Worm (Caenorhabditis elegans) whole organism, L2 larva: ENCODE results near the gene F52C6.3.
A peak's percentile ranks its signal among the peaks of the same experiment; 100 is the strongest.

Source experiments
- C34F6.9 ChIP-seq: fragments of 150-350 bp; optimal IDR thresholded peaks from 2 replicates; lab custom pipeline; 2014; ENCODE audit warnings: missing biosample characterization, missing genetic modification characterization
- R02D3.7 ChIP-seq: fragments of 150-350 bp; optimal IDR thresholded peaks from 2 replicates; lab custom pipeline; 2014; ENCODE audit warnings: missing biosample characterization, missing genetic modification characterization
- Y55F3AM.14 ChIP-seq: fragments of 200-800 bp; sonication (Bioruptor generic); optimal IDR thresholded peaks from 2 replicates; lab custom pipeline; 2018; ENCODE audit warnings: mild to moderate bottlenecking, missing genetic modification characterization, missing compliant biosample characterization
- ZK546.5 ChIP-seq: sonication (generic microtip); optimal IDR thresholded peaks from 2 replicates; lab custom pipeline; 2017; ENCODE audit warnings: missing biosample characterization, missing genetic modification characterization
- aly-2 ChIP-seq: fragments of 150-350 bp; optimal IDR thresholded peaks from 2 replicates; lab custom pipeline; 2014; ENCODE audit warnings: missing biosample characterization, missing genetic modification characterization
- ama-1 ChIP-seq: fragments of 150-350 bp; optimal IDR thresholded peaks from 2 replicates; lab custom pipeline; 2018; ENCODE audit warnings: inconsistent platforms
- blmp-1 ChIP-seq: sonication (generic microtip); optimal IDR thresholded peaks from 2 replicates; lab custom pipeline; 2017; ENCODE audit warnings: missing genetic modification characterization, mild to moderate bottlenecking, missing compliant biosample characterization, antibody characterized with exemption, moderate library complexity; ENCODE audit not compliant: insufficient read depth
- ceh-16 ChIP-seq: fragments of 150-350 bp; optimal IDR thresholded peaks from 2 replicates; lab custom pipeline; 2014; ENCODE audit warnings: missing biosample characterization, missing genetic modification characterization
- ceh-82 ChIP-seq: fragments of 150-350 bp; optimal IDR thresholded peaks from 2 replicates; lab custom pipeline; 2014; ENCODE audit warnings: missing biosample characterization, missing genetic modification characterization
- crh-2 ChIP-seq: sonication (generic microtip); optimal IDR thresholded peaks from 2 replicates; lab custom pipeline; 2017; ENCODE audit warnings: missing biosample characterization, missing genetic modification characterization
- dmd-4 ChIP-seq: sonication (generic microtip); optimal IDR thresholded peaks from 2 replicates; lab custom pipeline; 2017; ENCODE audit warnings: missing biosample characterization, missing genetic modification characterization
- egl-27 ChIP-seq: sonication (generic microtip); optimal IDR thresholded peaks from 3 replicates; lab custom pipeline; 2017; ENCODE audit warnings: missing biosample characterization, missing genetic modification reagents, missing genetic modification characterization
- elt-1 ChIP-seq: fragments of 150-350 bp; optimal IDR thresholded peaks from 2 replicates; lab custom pipeline; 2014; ENCODE audit warnings: missing biosample characterization, missing genetic modification characterization
- fos-1 ChIP-seq: fragments of 150-350 bp; optimal IDR thresholded peaks from 2 replicates; lab custom pipeline; 2014; ENCODE audit warnings: missing biosample characterization, missing genetic modification characterization
- gmeb-1 ChIP-seq: fragments of 150-350 bp; optimal IDR thresholded peaks from 2 replicates; lab custom pipeline; 2014; ENCODE audit warnings: missing biosample characterization, missing genetic modification characterization
- lin-13 ChIP-seq: fragments of 150-350 bp; optimal IDR thresholded peaks from 2 replicates; lab custom pipeline; 2014; ENCODE audit warnings: missing biosample characterization, missing genetic modification reagents, missing genetic modification characterization
- lin-39 ChIP-seq: fragments of 150-350 bp; optimal IDR thresholded peaks from 2 replicates; lab custom pipeline; 2014; ENCODE audit warnings: missing biosample characterization, missing genetic modification reagents, missing genetic modification characterization
- lsy-2 ChIP-seq, 2 experiments: fragments of 150-350 bp in 1 of 2; sonication (generic microtip) in 1 of 2; optimal IDR thresholded peaks; 2 replicates each; lab custom pipeline; 2014 to 2017; ENCODE audit warnings: missing biosample characterization in 2 of 2, missing genetic modification characterization in 2 of 2
- mab-5 ChIP-seq: fragments of 150-350 bp; optimal IDR thresholded peaks from 2 replicates; lab custom pipeline; 2014; ENCODE audit warnings: missing biosample characterization, missing genetic modification characterization
- mbf-1 ChIP-seq: sonication (generic microtip); optimal IDR thresholded peaks from 2 replicates; lab custom pipeline; 2017; ENCODE audit warnings: missing biosample characterization, missing genetic modification characterization
- mdl-1 ChIP-seq, 2 experiments: fragments of 150-350 bp in 1 of 2; sonication (generic microtip) in 1 of 2; optimal IDR thresholded peaks; 2 replicates each; lab custom pipeline; 2017; ENCODE audit warnings: missing biosample characterization in 2 of 2, missing genetic modification characterization in 2 of 2
- nhr-10 ChIP-seq: sonication (generic microtip); optimal IDR thresholded peaks from 2 replicates; lab custom pipeline; 2017; ENCODE audit warnings: missing biosample characterization, missing genetic modification characterization
- nhr-11 ChIP-seq: fragments of 150-350 bp; optimal IDR thresholded peaks from 2 replicates; lab custom pipeline; 2014; ENCODE audit warnings: missing biosample characterization, missing genetic modification characterization
- nhr-129 ChIP-seq: fragments of 150-350 bp; optimal IDR thresholded peaks from 2 replicates; lab custom pipeline; 2014; ENCODE audit warnings: missing biosample characterization, missing genetic modification characterization
- nhr-21 ChIP-seq: fragments of 150-350 bp; optimal IDR thresholded peaks from 2 replicates; lab custom pipeline; 2014; ENCODE audit warnings: missing biosample characterization, missing genetic modification characterization
- nhr-23 ChIP-seq: fragments of 150-350 bp; optimal IDR thresholded peaks from 2 replicates; lab custom pipeline; 2014; ENCODE audit warnings: missing biosample characterization, missing genetic modification reagents, missing genetic modification characterization
- nhr-6 ChIP-seq: fragments of 150-350 bp; optimal IDR thresholded peaks from 2 replicates; lab custom pipeline; 2014; ENCODE audit warnings: missing biosample characterization, missing genetic modification characterization
- nhr-77 ChIP-seq: fragments of 150-350 bp; optimal IDR thresholded peaks from 2 replicates; lab custom pipeline; 2014; ENCODE audit warnings: missing biosample characterization, missing genetic modification characterization
- peb-1 ChIP-seq: fragments of 150-350 bp; optimal IDR thresholded peaks from 2 replicates; lab custom pipeline; 2014; ENCODE audit warnings: missing biosample characterization, missing genetic modification characterization
- sem-4 ChIP-seq: fragments of 150-350 bp; optimal IDR thresholded peaks from 2 replicates; lab custom pipeline; 2014; ENCODE audit warnings: missing biosample characterization, missing genetic modification reagents, missing genetic modification characterization
- sma-3 ChIP-seq: sonication (generic microtip); optimal IDR thresholded peaks from 2 replicates; lab custom pipeline; 2016; ENCODE audit warnings: missing genetic modification reagents, missing genetic modification characterization, missing compliant biosample characterization
- sma-9 ChIP-seq, 2 experiments: fragments of 150-350 bp in 1 of 2; sonication (generic microtip) in 1 of 2; optimal IDR thresholded peaks; 2 replicates each; lab custom pipeline; 2014 to 2016; ENCODE audit warnings: missing genetic modification characterization in 2 of 2, mild to moderate bottlenecking in 1 of 2, missing biosample characterization in 1 of 2, missing compliant biosample characterization in 1 of 2, missing genetic modification reagents in 1 of 2, moderate library complexity in 1 of 2
- snpc-4 ChIP-seq: fragments of 150-350 bp; optimal IDR thresholded peaks from 2 replicates; lab custom pipeline; 2014; ENCODE audit warnings: missing biosample characterization, missing genetic modification characterization
- unc-39 ChIP-seq: fragments of 150-350 bp; optimal IDR thresholded peaks from 2 replicates; lab custom pipeline; 2014; ENCODE audit warnings: missing biosample characterization, missing genetic modification characterization
- zag-1 ChIP-seq: fragments of 150-350 bp; optimal IDR thresholded peaks from 2 replicates; lab custom pipeline; 2014; ENCODE audit warnings: missing biosample characterization, missing genetic modification characterization
- ztf-1 ChIP-seq: fragments of 200-800 bp; sonication (Bioruptor generic); conservative IDR thresholded peaks from 2 replicates; pipeline ENCODE4 v1.3.6; 2022; ENCODE audit warnings: missing genetic modification characterization, missing compliant biosample characterization
- ztf-11 ChIP-seq: sonication (generic microtip); optimal IDR thresholded peaks from 2 replicates; lab custom pipeline; 2017; ENCODE audit warnings: missing biosample characterization, missing genetic modification characterization

Gene F52C6.3

ce11 chrII:1895278-1895677 is 29.3 kb upstream of the F52C6.3 start, which contains the start of gene C46F9.5:
C46F9.5 (plus strand) TSS chrII:1895578.
- TF ChIP-seq nhr-129 (tag; lab: Kevin White, UChicago) (no peak), nhr-10 (tag; lab: Kevin White, UChicago) (no peak), C34F6.9 (no peak), crh-2 (tag; lab: Kevin White, UChicago) (no peak), nhr-23 (tag; lab: Kevin White, UChicago) (no peak)

ce11 chrII:1895762-1896161 is 28.8 kb upstream of the F52C6.3 start, which contains the start of gene math-25:
math-25 (plus strand) TSS chrII:1896062.
- TF ChIP-seq fos-1 (tag; lab: Kevin White, UChicago) (no peak), nhr-77 (tag; lab: Kevin White, UChicago) (no peak), nhr-11 (no peak), lin-13 (no peak), mbf-1 (tag; lab: Kevin White, UChicago) (no peak), R02D3.7 (tag; lab: Kevin White, UChicago) (no peak), gmeb-1 (no peak), lsy-2 (tag; optimal IDR thresholded peaks at IDR 0.05; lab: Kevin White, UChicago) (no peak), lin-39 (tag; lab: Kevin White, UChicago) (no peak), mab-5 (tag; lab: Kevin White, UChicago) (no peak), sma-3 (no peak), unc-39 (no peak), nhr-23 (tag; lab: Kevin White, UChicago) (no peak), ceh-16 (no peak), snpc-4 (no peak), crh-2 (tag; lab: Kevin White, UChicago) (no peak), zag-1 (tag; lab: Kevin White, UChicago) (no peak), ztf-11 (tag; lab: Kevin White, UChicago) (no peak), elt-1 (tag; lab: Kevin White, UChicago) (no peak)

- no peak for TF ChIP-seq elt-1 (tag; lab: Kevin White, UChicago)
- TF ChIP-seq lsy-2 (tag; optimal IDR thresholded peaks at IDR 0.05; lab: Kevin White, UChicago) = no peak
- TF ChIP-seq fos-1 (tag; lab: Kevin White, UChicago) = peak; percentile 9
- TF ChIP-seq, all 48 proteins: peak for 1
These were observed 26.6 kb upstream of the F52C6.3 start, which contains the start of gene C46F9.6 for ce11 chrII:1897936-1898335. C46F9.6 (plus strand) TSS chrII:1898236.

DNA sequence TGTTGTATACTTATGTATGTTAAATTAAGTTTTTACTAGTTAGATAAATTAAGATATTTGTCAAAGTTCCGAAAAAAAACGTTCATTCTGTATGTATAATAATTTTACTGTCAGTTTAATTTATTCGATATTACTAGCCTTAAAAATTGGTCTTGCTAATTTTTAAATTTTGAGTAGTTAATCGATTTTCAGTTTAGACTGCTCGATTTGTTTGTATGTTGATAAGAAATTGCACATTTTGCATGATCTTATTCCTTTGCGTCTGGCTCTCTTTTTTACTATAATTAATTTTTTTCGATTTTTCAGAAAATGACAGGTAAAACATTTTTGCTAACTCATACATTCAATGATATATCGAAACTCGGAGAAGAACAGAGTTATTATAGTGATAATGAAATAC is 24.6 kb upstream of the F52C6.3 start, which contains the start of gene math-24:
TSS of gene math-24 (plus strand) at position 301 of the 400 bp plus-strand sequence.
- TF ChIP-seq gmeb-1 = no peak
- no peak for TF ChIP-seq egl-27
- no peak for TF ChIP-seq nhr-21 (tag; lab: Kevin White, UChicago)
- TF ChIP-seq sma-3 = no peak
- TF ChIP-seq nhr-6 (tag; lab: Kevin White, UChicago) = no peak
- no peak for TF ChIP-seq sem-4
- TF ChIP-seq aly-2 (tag; lab: Kevin White, UChicago) = no peak
- TF ChIP-seq nhr-129 (tag; lab: Kevin White, UChicago) = no peak
- no peak for TF ChIP-seq ztf-1 (GFP tag; lab: Robert Waterston, UW)
- TF ChIP-seq peb-1 (tag; lab: Kevin White, UChicago) = no peak
- no peak for TF ChIP-seq blmp-1 (tag; lab: Kevin White, UChicago)
- TF ChIP-seq elt-1 (tag; lab: Kevin White, UChicago) = no peak
- TF ChIP-seq nhr-77 (tag; lab: Kevin White, UChicago) = no peak
- no peak for TF ChIP-seq nhr-23 (tag; lab: Kevin White, UChicago)
- no peak for TF ChIP-seq snpc-4
- TF ChIP-seq mdl-1 (tag; optimal IDR thresholded peaks at IDR 0.05; lab: Kevin White, UChicago) = no peak
- no peak for TF ChIP-seq Y55F3AM.14 (GFP tag; lab: Kevin White, UChicago)
- TF ChIP-seq C34F6.9 = no peak
- TF ChIP-seq nhr-10 (tag; lab: Kevin White, UChicago) = no peak
- TF ChIP-seq ama-1 = no peak
- TF ChIP-seq, all 48 proteins: peak for 0

- TF ChIP-seq sma-9 (GFP tag; optimal IDR thresholded peaks at IDR 0.05; lab: Kevin White, UChicago) (no peak), sma-9 (tag; optimal IDR thresholded peaks at IDR 0.05; lab: Kevin White, UChicago) (no peak), ama-1 (no peak), zag-1 (tag; lab: Kevin White, UChicago) (no peak), ztf-1 (GFP tag; lab: Robert Waterston, UW) (no peak), C34F6.9 (no peak), sem-4 (no peak), ZK546.5 (tag; lab: Kevin White, UChicago) (no peak), gmeb-1 (no peak), lsy-2 (tag; optimal IDR thresholded peaks at IDR 0.05; lab: Kevin White, UChicago) (no peak), dmd-4 (tag; lab: Kevin White, UChicago) (no peak), ceh-82 (tag; lab: Kevin White, UChicago) (no peak), ceh-16 (no peak), ztf-11 (tag; lab: Kevin White, UChicago) (no peak)
These were observed 22.6 kb upstream of the F52C6.3 start, which contains the start of gene math-23 for ce11 chrII:1901981-1902380. math-23 (plus strand) TSS chrII:1902281.
